Fruit fly (Drosophila melanogaster) whole organism, embryonic: Measurements from ENCODE around the gene PH4alphaEFB.

Experiments
- B-H2 ChIP-seq: fragments of 200-800 bp; sonication (Bioruptor generic); optimal IDR thresholded peaks from 2 replicates; lab custom pipeline; 2018; ENCODE audit warnings: missing biosample characterization, mild to moderate bottlenecking, missing genetic modification characterization
- CG10267 ChIP-seq: fragments of 200-800 bp; sonication (Bioruptor generic); optimal IDR thresholded peaks from 2 replicates; lab custom pipeline; 2018; ENCODE audit warnings: missing biosample characterization, mild to moderate bottlenecking, missing genetic modification characterization, moderate library complexity
- CG12659 ChIP-seq: fragments of 200-800 bp; sonication (Bioruptor generic); optimal IDR thresholded peaks from 3 replicates; lab custom pipeline; 2017; ENCODE audit warnings: mild to moderate bottlenecking, missing biosample characterization, missing genetic modification reagents, missing genetic modification characterization
- CG13287 ChIP-seq: fragments of 200-800 bp; sonication (Bioruptor generic); IDR thresholded peaks from 2 replicates; pipeline ENCODE4 v1.3.6; 2022; ENCODE audit warnings: missing biosample characterization, missing genetic modification characterization; ENCODE audit not compliant: partially characterized antibody
- CG14710 ChIP-seq: fragments of 200-800 bp; sonication (Bioruptor generic); optimal IDR thresholded peaks from 3 replicates; lab custom pipeline; 2019; ENCODE audit warnings: missing biosample characterization, mild to moderate bottlenecking, missing genetic modification characterization, moderate library complexity
- CG14860 ChIP-seq: fragments of 200-800 bp; sonication (Bioruptor generic); IDR thresholded peaks from 3 replicates; pipeline ENCODE4 v1.3.6; 2022; ENCODE audit warnings: missing biosample characterization, missing genetic modification characterization; ENCODE audit not compliant: partially characterized antibody
- CG15269 ChIP-seq: fragments of 200-800 bp; sonication (Bioruptor generic); optimal IDR thresholded peaks from 2 replicates; lab custom pipeline; 2018; ENCODE audit warnings: missing biosample characterization, mild to moderate bottlenecking, missing genetic modification characterization, moderate library complexity
- CG1603 ChIP-seq: fragments of 200-800 bp; sonication (Bioruptor generic); optimal IDR thresholded peaks from 2 replicates; lab custom pipeline; 2019; ENCODE audit warnings: missing biosample characterization, mild to moderate bottlenecking, missing genetic modification characterization, moderate library complexity
- CG16813 ChIP-seq: fragments of 200-800 bp; sonication (Bioruptor generic); IDR thresholded peaks from 3 replicates; pipeline ENCODE4 v1.3.6; 2022; ENCODE audit warnings: missing biosample characterization, missing genetic modification characterization; ENCODE audit not compliant: partially characterized antibody
- CG34422 ChIP-seq: fragments of 200-800 bp; sonication (Bioruptor generic); IDR thresholded peaks from 3 replicates; pipeline ENCODE4 v1.3.6; 2022; ENCODE audit warnings: missing biosample characterization, missing genetic modification characterization
- CG42726 ChIP-seq: fragments of 200-800 bp; sonication (Bioruptor generic); IDR thresholded peaks from 2 replicates; pipeline ENCODE4 v1.3.6; 2022; ENCODE audit warnings: missing biosample characterization, missing genetic modification characterization; ENCODE audit not compliant: partially characterized antibody
- CG4617 ChIP-seq: fragments of 200-800 bp; sonication (Bioruptor generic); optimal IDR thresholded peaks from 3 replicates; lab custom pipeline; 2016; ENCODE audit warnings: missing biosample characterization, missing genetic modification characterization, borderline replicate concordance
- CG5180 ChIP-seq: fragments of 200-800 bp; sonication (Bioruptor generic); optimal IDR thresholded peaks from 3 replicates; lab custom pipeline; 2017; ENCODE audit warnings: missing biosample characterization, missing genetic modification characterization, mild to moderate bottlenecking, moderate library complexity, missing genetic modification reagents
- CG5245 ChIP-seq: fragments of 200-800 bp; sonication (Bioruptor generic); optimal IDR thresholded peaks from 3 replicates; lab custom pipeline; 2016; ENCODE audit warnings: missing biosample characterization, missing genetic modification characterization
- CG6254 ChIP-seq: fragments of 200-800 bp; sonication (Bioruptor generic); optimal IDR thresholded peaks from 3 replicates; lab custom pipeline; 2017; ENCODE audit warnings: mild to moderate bottlenecking, missing biosample characterization, missing genetic modification reagents, missing genetic modification characterization
- CG6791 ChIP-seq: fragments of 200-800 bp; sonication (Bioruptor generic); IDR thresholded peaks from 3 replicates; pipeline ENCODE4 v1.3.6; 2022; ENCODE audit warnings: missing biosample characterization, missing genetic modification characterization; ENCODE audit not compliant: partially characterized antibody
- CG7928 ChIP-seq: fragments of 200-800 bp; sonication (Bioruptor generic); optimal IDR thresholded peaks from 2 replicates; lab custom pipeline; 2017; ENCODE audit warnings: missing biosample characterization, mild to moderate bottlenecking, missing genetic modification characterization
- CG8290 ChIP-seq, 3 experiments: fragments of 200-800 bp; sonication (Bioruptor generic); optimal IDR thresholded peaks; 2 replicates each; lab custom pipeline; 2016 to 2019; ENCODE audit warnings: missing biosample characterization in 3 of 3, missing genetic modification characterization in 3 of 3, mild to moderate bottlenecking in 2 of 3, moderate library complexity in 1 of 3
- CG9797 ChIP-seq: fragments of 200-800 bp; sonication (Bioruptor generic); optimal IDR thresholded peaks from 3 replicates; lab custom pipeline; 2018; ENCODE audit warnings: missing biosample characterization, mild to moderate bottlenecking, missing genetic modification characterization
- CTCF ChIP-seq: fragments of 200-800 bp; sonication (Bioruptor generic); optimal IDR thresholded peaks from 2 replicates; lab custom pipeline; 2017; ENCODE audit warnings: missing biosample characterization, mild to moderate bottlenecking, missing genetic modification characterization, moderate library complexity
- D ChIP-seq, 2 experiments: fragments of 200-800 bp in 1 of 2; fragments of >200 bp in 1 of 2; sonication (Bioruptor generic) in 1 of 2; optimal IDR thresholded peaks; 2 replicates in 1 of 2; 3 replicates in 1 of 2; lab custom pipeline; 2017; ENCODE audit warnings: mild to moderate bottlenecking in 1 of 2, missing biosample characterization in 1 of 2, missing genetic modification characterization in 1 of 2, missing genetic modification reagents in 1 of 2
- Dref ChIP-seq: fragments of 200-800 bp; sonication (Bioruptor generic); IDR thresholded peaks from 2 replicates; pipeline ENCODE4 v1.3.6; 2022; ENCODE audit warnings: missing biosample characterization, missing genetic modification characterization
- E2f2 ChIP-seq: fragments of 200-800 bp; sonication (Bioruptor generic); IDR thresholded peaks from 2 replicates; pipeline ENCODE4 v1.3.6; 2022; ENCODE audit warnings: missing biosample characterization, missing genetic modification characterization
- HLH4C ChIP-seq: fragments of 200-800 bp; sonication (Bioruptor generic); IDR thresholded peaks from 3 replicates; pipeline ENCODE4 v1.3.6; 2022; ENCODE audit warnings: missing biosample characterization, missing genetic modification characterization; ENCODE audit not compliant: partially characterized antibody
- MBD-R2 ChIP-seq: fragments of 200-800 bp; sonication (Bioruptor generic); IDR thresholded peaks from 2 replicates; pipeline ENCODE4 v1.3.6; 2022; ENCODE audit warnings: missing biosample characterization, missing genetic modification characterization
- Med ChIP-seq: fragments of 200-800 bp; sonication (Bioruptor generic); peaks from one replicate; lab custom pipeline; 2016; ENCODE audit warnings: missing biosample characterization, missing genetic modification characterization, mild to moderate bottlenecking, inconsistent platforms, moderate library complexity
- Opbp ChIP-seq: fragments of 200-800 bp; sonication (Bioruptor generic); IDR thresholded peaks from 3 replicates; pipeline ENCODE4 v1.3.6; 2022; ENCODE audit warnings: missing biosample characterization, missing genetic modification characterization; ENCODE audit not compliant: partially characterized antibody
- Pdp1 ChIP-seq, 2 experiments: fragments of 200-800 bp; sonication (Bioruptor generic); optimal IDR thresholded peaks; 3 replicates each; lab custom pipeline; 2016; ENCODE audit warnings: missing biosample characterization in 2 of 2, missing genetic modification characterization in 2 of 2, mild to moderate bottlenecking in 1 of 2, moderate library complexity in 1 of 2
- Xbp1 ChIP-seq: fragments of 200-800 bp; sonication (Bioruptor generic); optimal IDR thresholded peaks from 3 replicates; lab custom pipeline; 2016; ENCODE audit warnings: missing biosample characterization, mild to moderate bottlenecking, missing genetic modification characterization
- ato ChIP-seq: fragments of 200-800 bp; sonication (Bioruptor generic); IDR thresholded peaks from 2 replicates; pipeline ENCODE4 v1.3.6; 2022; ENCODE audit warnings: missing biosample characterization, missing genetic modification characterization; ENCODE audit not compliant: partially characterized antibody
- crp ChIP-seq, 2 experiments: fragments of 200-800 bp; sonication (Bioruptor generic); optimal IDR thresholded peaks; 2 replicates in 1 of 2; 3 replicates in 1 of 2; lab custom pipeline; 2017; ENCODE audit warnings: missing biosample characterization in 2 of 2, missing genetic modification characterization in 2 of 2, mild to moderate bottlenecking in 1 of 2, moderate library complexity in 1 of 2
- fd64A ChIP-seq: fragments of 200-800 bp; sonication (Bioruptor generic); optimal IDR thresholded peaks from 3 replicates; lab custom pipeline; 2018; ENCODE audit warnings: missing biosample characterization, mild to moderate bottlenecking, missing genetic modification characterization
- gem ChIP-seq: fragments of 200-800 bp; sonication (Bioruptor generic); optimal IDR thresholded peaks from 2 replicates; lab custom pipeline; 2019; ENCODE audit warnings: missing biosample characterization, mild to moderate bottlenecking, missing genetic modification characterization, moderate library complexity
- hb ChIP-seq: fragments of 200-800 bp; sonication (Bioruptor generic); IDR thresholded peaks from 3 replicates; pipeline ENCODE4 v1.3.6; 2022; ENCODE audit warnings: missing biosample characterization, missing genetic modification characterization; ENCODE audit not compliant: partially characterized antibody
- hbn ChIP-seq: fragments of 200-800 bp; sonication (Bioruptor generic); IDR thresholded peaks from 2 replicates; pipeline ENCODE4 v1.3.6; 2022; ENCODE audit warnings: missing biosample characterization, missing genetic modification characterization; ENCODE audit not compliant: partially characterized antibody
- knrl ChIP-seq: fragments of 200-800 bp; sonication (Bioruptor generic); IDR thresholded peaks from 3 replicates; pipeline ENCODE4 v1.3.6; 2022; ENCODE audit warnings: missing biosample characterization, missing genetic modification characterization; ENCODE audit not compliant: partially characterized antibody
- nmo ChIP-seq: fragments of 200-800 bp; sonication (Bioruptor generic); optimal IDR thresholded peaks from 2 replicates; lab custom pipeline; 2018; ENCODE audit warnings: missing biosample characterization, mild to moderate bottlenecking, missing genetic modification characterization, moderate library complexity
- pzg ChIP-seq: fragments of 200-800 bp; sonication (Bioruptor generic); optimal IDR thresholded peaks from 3 replicates; lab custom pipeline; 2018; ENCODE audit warnings: missing biosample characterization, mild to moderate bottlenecking, missing genetic modification characterization, moderate library complexity
- sima ChIP-seq: fragments of 200-800 bp; sonication (Bioruptor generic); optimal IDR thresholded peaks from 2 replicates; lab custom pipeline; 2016; ENCODE audit warnings: missing biosample characterization, missing genetic modification characterization
- slp2 ChIP-seq: fragments of 200-800 bp; sonication (Bioruptor generic); optimal IDR thresholded peaks from 2 replicates; lab custom pipeline; 2016; ENCODE audit warnings: missing biosample characterization, missing genetic modification characterization
- stwl ChIP-seq: fragments of 200-800 bp; sonication (Bioruptor generic); optimal IDR thresholded peaks from 3 replicates; lab custom pipeline; 2018; ENCODE audit warnings: missing biosample characterization, mild to moderate bottlenecking, missing genetic modification characterization, moderate library complexity
- tio ChIP-seq: fragments of 200-800 bp; sonication (Bioruptor generic); optimal IDR thresholded peaks from 2 replicates; lab custom pipeline; 2017; ENCODE audit warnings: missing biosample characterization, missing genetic modification characterization, inconsistent platforms
- twi ChIP-seq: fragments of 200-800 bp; optimal IDR thresholded peaks from 2 replicates; lab custom pipeline; 2019; ENCODE audit warnings: missing biosample characterization, mild to moderate bottlenecking, missing genetic modification characterization, moderate library complexity
- unc-4 ChIP-seq: fragments of 200-800 bp; sonication (Bioruptor generic); IDR thresholded peaks from 2 replicates; pipeline ENCODE4 v1.3.6; 2022; ENCODE audit warnings: missing biosample characterization, missing genetic modification characterization; ENCODE audit not compliant: partially characterized antibody
- vnd ChIP-seq: fragments of 200-800 bp; sonication (Bioruptor generic); IDR thresholded peaks from 3 replicates; pipeline ENCODE4 v1.3.6; 2022; ENCODE audit warnings: missing biosample characterization, missing genetic modification characterization; ENCODE audit not compliant: partially characterized antibody
- wor ChIP-seq: fragments of 200-800 bp; sonication (Bioruptor generic); IDR thresholded peaks from 2 replicates; pipeline ENCODE4 v1.3.6; 2022; ENCODE audit warnings: missing biosample characterization, missing genetic modification characterization

Gene PH4alphaEFB

DNA sequence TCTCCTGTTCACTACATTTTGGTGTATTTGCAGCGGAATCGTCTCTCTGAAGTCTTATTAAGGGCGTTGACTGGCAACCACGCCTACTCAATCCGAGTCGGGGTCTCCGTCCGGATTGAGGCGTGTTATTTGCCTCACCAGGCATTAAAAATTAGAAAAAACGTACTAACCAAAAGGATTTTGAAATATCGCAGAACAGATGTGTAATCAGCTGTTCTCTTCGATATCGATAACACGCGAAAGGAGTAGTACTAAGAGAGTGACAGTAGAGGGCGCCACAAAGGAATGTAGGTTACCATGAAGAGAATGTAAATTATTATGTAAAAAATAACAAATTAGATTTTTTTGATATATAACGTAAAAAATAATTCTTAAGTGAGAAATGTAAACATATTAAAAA lies 40.9 kb upstream of the PH4alphaEFB start, which contains the start of gene CG15536 (continued):
- TF ChIP-seq CG14710 (tag; lab: Kevin White, UChicago), result peak; percentile 22
- TF ChIP-seq CG5180 (GFP tag; lab: Kevin White, UChicago), result no peak
- TF ChIP-seq vnd (GFP tag; lab: Robert Waterston, UW), result peak; percentile 58
- peak; percentile 95 to 99 for TF ChIP-seq crp (GFP tag; optimal IDR thresholded peaks at IDR 0.05; lab: Kevin White, UChicago)
- no peak for TF ChIP-seq gem (tag; lab: Kevin White, UChicago)
- 0 out of 3 replicates have a peak, but pooled peaks have one; percentile 44 for TF ChIP-seq hb
- TF ChIP-seq twi, result peak; percentile 34
- TF ChIP-seq CG9797 (GFP tag; lab: Kevin White, UChicago), result no peak
- peak; percentile 65; the same call in 2 of the 3 replicates for TF ChIP-seq CG6791 (GFP tag; lab: Robert Waterston, UW)
- peak; percentile 28 for TF ChIP-seq nmo (GFP tag; lab: Kevin White, UChicago)
- TF ChIP-seq CG15269 (tag; lab: Kevin White, UChicago), result no peak
- TF ChIP-seq CG16813 (GFP tag; lab: Robert Waterston, UW), result peak; percentile 59
- peak; percentile 68 for TF ChIP-seq CG10267 (tag; lab: Kevin White, UChicago)
- peak; percentile 42 for TF ChIP-seq CG1603
- no peak for TF ChIP-seq sima (GFP tag; lab: Kevin White, UChicago)
- peak; percentile 47; the same call in 2 of the 3 replicates for TF ChIP-seq knrl (GFP tag; lab: Robert Waterston, UW)
- TF ChIP-seq tio, result no peak
- TF ChIP-seq unc-4, result peak; percentile 64
- peak; percentile 42; the same call in 1 of the 3 replicates for TF ChIP-seq CG34422 (GFP tag; lab: Robert Waterston, UW)
- TF ChIP-seq Med, result peak; percentile 56
- peak; percentile 46; the same call in 1 of the 2 replicates for TF ChIP-seq ato (GFP tag; lab: Robert Waterston, UW)
- peak; percentile 21 for TF ChIP-seq CG4617 (GFP tag; lab: Kevin White, UChicago)
- TF ChIP-seq hbn, result peak; percentile 36; the same call in 1 of the 2 replicates
- peak; percentile 21 for TF ChIP-seq B-H2 (GFP tag; lab: Kevin White, UChicago)
- TF ChIP-seq CG12659, result peak; percentile 20
- peak; percentile 81 for TF ChIP-seq E2f2 (GFP tag; lab: Robert Waterston, UW)
- TF ChIP-seq CG7928 (GFP tag; lab: Kevin White, UChicago), result no peak
- TF ChIP-seq fd64A (GFP tag; lab: Kevin White, UChicago), result no peak
- TF ChIP-seq CG42726 (GFP tag; lab: Robert Waterston, UW), result peak; percentile 58; the same call in 1 of the 2 replicates
- peak in 1 of 2 experiments; percentile 22 for TF ChIP-seq Pdp1 (GFP tag; optimal IDR thresholded peaks at IDR 0.05; lab: Kevin White, UChicago)
- TF ChIP-seq CG8290 (GFP tag; optimal IDR thresholded peaks at IDR 0.05; lab: Kevin White, UChicago), result no peak
- TF ChIP-seq CG8290 (tag; optimal IDR thresholded peaks at IDR 0.05; lab: Kevin White, UChicago), result peak in 1 of 2 experiments; percentile 32
- peak; percentile 64 for TF ChIP-seq HLH4C (GFP tag; lab: Robert Waterston, UW)
- peak; percentile 98 for TF ChIP-seq CTCF (GFP tag; lab: Kevin White, UChicago)
- peak; percentile 7 for TF ChIP-seq Xbp1
- no peak for TF ChIP-seq wor
- no peak for TF ChIP-seq D (optimal IDR thresholded peaks at IDR 0.05; lab: Kevin White, UChicago)
- no peak for TF ChIP-seq D (GFP tag; optimal IDR thresholded peaks at IDR 0.05; lab: Kevin White, UChicago)
- TF ChIP-seq CG6254 (GFP tag; lab: Kevin White, UChicago), result no peak
- 0 out of 3 replicates have a peak, but pooled peaks have one; percentile 12 for TF ChIP-seq Opbp (GFP tag; lab: Robert Waterston, UW)
- peak; percentile 87 for TF ChIP-seq Dref (GFP tag; lab: Robert Waterston, UW)
- TF ChIP-seq pzg, result peak; percentile 62
- no peak for TF ChIP-seq CG5245 (GFP tag; lab: Kevin White, UChicago)
- TF ChIP-seq CG14860 (GFP tag; lab: Robert Waterston, UW), result peak; percentile 60
- TF ChIP-seq MBD-R2, result peak; percentile 93
- TF ChIP-seq stwl (tag; lab: Kevin White, UChicago), result peak; percentile 72
- TF ChIP-seq CG13287 (GFP tag; lab: Robert Waterston, UW), result peak; percentile 71
- no peak for TF ChIP-seq slp2 (GFP tag; lab: Kevin White, UChicago)
